Worm (Caenorhabditis elegans) whole organism, L2 larva: Measurements from ENCODE around the gene col-125.
A peak's percentile ranks its signal among the peaks of the same experiment; 100 is the strongest.

Experiments
- C34F6.9 ChIP-seq: fragments of 150-350 bp; optimal IDR thresholded peaks from 2 replicates; lab custom pipeline; 2014; ENCODE audit warnings: missing biosample characterization, missing genetic modification characterization
- R02D3.7 ChIP-seq: fragments of 150-350 bp; optimal IDR thresholded peaks from 2 replicates; lab custom pipeline; 2014; ENCODE audit warnings: missing biosample characterization, missing genetic modification characterization
- Y55F3AM.14 ChIP-seq: fragments of 200-800 bp; sonication (Bioruptor generic); optimal IDR thresholded peaks from 2 replicates; lab custom pipeline; 2018; ENCODE audit warnings: mild to moderate bottlenecking, missing genetic modification characterization, missing compliant biosample characterization
- ZK546.5 ChIP-seq: sonication (generic microtip); optimal IDR thresholded peaks from 2 replicates; lab custom pipeline; 2017; ENCODE audit warnings: missing biosample characterization, missing genetic modification characterization
- alr-1 ChIP-seq: fragments of 150-350 bp; optimal IDR thresholded peaks from 2 replicates; lab custom pipeline; 2014; ENCODE audit warnings: missing biosample characterization, missing genetic modification characterization
- aly-2 ChIP-seq: fragments of 150-350 bp; optimal IDR thresholded peaks from 2 replicates; lab custom pipeline; 2014; ENCODE audit warnings: missing biosample characterization, missing genetic modification characterization
- ama-1 ChIP-seq: fragments of 150-350 bp; optimal IDR thresholded peaks from 2 replicates; lab custom pipeline; 2018; ENCODE audit warnings: inconsistent platforms
- ceh-82 ChIP-seq: fragments of 150-350 bp; optimal IDR thresholded peaks from 2 replicates; lab custom pipeline; 2014; ENCODE audit warnings: missing biosample characterization, missing genetic modification characterization
- egl-27 ChIP-seq: sonication (generic microtip); optimal IDR thresholded peaks from 3 replicates; lab custom pipeline; 2017; ENCODE audit warnings: missing biosample characterization, missing genetic modification reagents, missing genetic modification characterization
- elt-3 ChIP-seq: sonication (generic microtip); optimal IDR thresholded peaks from 2 replicates; lab custom pipeline; 2017; ENCODE audit warnings: missing biosample characterization, missing genetic modification characterization
- gmeb-1 ChIP-seq: fragments of 150-350 bp; optimal IDR thresholded peaks from 2 replicates; lab custom pipeline; 2014; ENCODE audit warnings: missing biosample characterization, missing genetic modification characterization
- lin-11 ChIP-seq: fragments of 150-350 bp; sonication (generic microtip); optimal IDR thresholded peaks from 2 replicates; lab custom pipeline; 2014; ENCODE audit warnings: missing biosample characterization, missing genetic modification characterization, inconsistent platforms, mixed read lengths
- lin-13 ChIP-seq: fragments of 150-350 bp; optimal IDR thresholded peaks from 2 replicates; lab custom pipeline; 2014; ENCODE audit warnings: missing biosample characterization, missing genetic modification reagents, missing genetic modification characterization
- lin-39 ChIP-seq: fragments of 150-350 bp; optimal IDR thresholded peaks from 2 replicates; lab custom pipeline; 2014; ENCODE audit warnings: missing biosample characterization, missing genetic modification reagents, missing genetic modification characterization
- lsy-2 ChIP-seq, 2 experiments: fragments of 150-350 bp in 1 of 2; sonication (generic microtip) in 1 of 2; optimal IDR thresholded peaks; 2 replicates each; lab custom pipeline; 2014 to 2017; ENCODE audit warnings: missing biosample characterization in 2 of 2, missing genetic modification characterization in 2 of 2
- mbf-1 ChIP-seq: sonication (generic microtip); optimal IDR thresholded peaks from 2 replicates; lab custom pipeline; 2017; ENCODE audit warnings: missing biosample characterization, missing genetic modification characterization
- nhr-10 ChIP-seq: sonication (generic microtip); optimal IDR thresholded peaks from 2 replicates; lab custom pipeline; 2017; ENCODE audit warnings: missing biosample characterization, missing genetic modification characterization
- nhr-11 ChIP-seq: fragments of 150-350 bp; optimal IDR thresholded peaks from 2 replicates; lab custom pipeline; 2014; ENCODE audit warnings: missing biosample characterization, missing genetic modification characterization
- nhr-21 ChIP-seq: fragments of 150-350 bp; optimal IDR thresholded peaks from 2 replicates; lab custom pipeline; 2014; ENCODE audit warnings: missing biosample characterization, missing genetic modification characterization
- nhr-237 ChIP-seq: fragments of 150-350 bp; optimal IDR thresholded peaks from 2 replicates; lab custom pipeline; 2014; ENCODE audit warnings: missing biosample characterization, missing genetic modification characterization
- nhr-25 ChIP-seq: fragments of 150-350 bp; sonication (generic microtip); optimal IDR thresholded peaks from 3 replicates; lab custom pipeline; 2014; ENCODE audit warnings: missing biosample characterization, missing genetic modification characterization
- nhr-6 ChIP-seq: fragments of 150-350 bp; optimal IDR thresholded peaks from 2 replicates; lab custom pipeline; 2014; ENCODE audit warnings: missing biosample characterization, missing genetic modification characterization
- nhr-77 ChIP-seq: fragments of 150-350 bp; optimal IDR thresholded peaks from 2 replicates; lab custom pipeline; 2014; ENCODE audit warnings: missing biosample characterization, missing genetic modification characterization
- sem-4 ChIP-seq: fragments of 150-350 bp; optimal IDR thresholded peaks from 2 replicates; lab custom pipeline; 2014; ENCODE audit warnings: missing biosample characterization, missing genetic modification reagents, missing genetic modification characterization
- skn-1 ChIP-seq: sonication (generic microtip); optimal IDR thresholded peaks from 2 replicates; lab custom pipeline; 2017; ENCODE audit warnings: missing biosample characterization, missing genetic modification characterization
- sma-3 ChIP-seq: sonication (generic microtip); optimal IDR thresholded peaks from 2 replicates; lab custom pipeline; 2016; ENCODE audit warnings: missing genetic modification reagents, missing genetic modification characterization, missing compliant biosample characterization
- sma-9 ChIP-seq, 2 experiments: fragments of 150-350 bp in 1 of 2; sonication (generic microtip) in 1 of 2; optimal IDR thresholded peaks; 2 replicates each; lab custom pipeline; 2014 to 2016; ENCODE audit warnings: missing genetic modification characterization in 2 of 2, mild to moderate bottlenecking in 1 of 2, missing biosample characterization in 1 of 2, missing compliant biosample characterization in 1 of 2, missing genetic modification reagents in 1 of 2, moderate library complexity in 1 of 2
- snpc-4 ChIP-seq: fragments of 150-350 bp; optimal IDR thresholded peaks from 2 replicates; lab custom pipeline; 2014; ENCODE audit warnings: missing biosample characterization, missing genetic modification characterization
- unc-39 ChIP-seq: fragments of 150-350 bp; optimal IDR thresholded peaks from 2 replicates; lab custom pipeline; 2014; ENCODE audit warnings: missing biosample characterization, missing genetic modification characterization
- unc-55 ChIP-seq: fragments of 150-350 bp; sonication (generic microtip); optimal IDR thresholded peaks from 3 replicates; lab custom pipeline; 2014; ENCODE audit warnings: missing biosample characterization, missing genetic modification reagents, missing genetic modification characterization
- zag-1 ChIP-seq: fragments of 150-350 bp; optimal IDR thresholded peaks from 2 replicates; lab custom pipeline; 2014; ENCODE audit warnings: missing biosample characterization, missing genetic modification characterization
- ztf-4 ChIP-seq: fragments of 150-350 bp; optimal IDR thresholded peaks from 2 replicates; lab custom pipeline; 2014; ENCODE audit warnings: missing biosample characterization, missing genetic modification characterization

col-125 gene

DNA sequence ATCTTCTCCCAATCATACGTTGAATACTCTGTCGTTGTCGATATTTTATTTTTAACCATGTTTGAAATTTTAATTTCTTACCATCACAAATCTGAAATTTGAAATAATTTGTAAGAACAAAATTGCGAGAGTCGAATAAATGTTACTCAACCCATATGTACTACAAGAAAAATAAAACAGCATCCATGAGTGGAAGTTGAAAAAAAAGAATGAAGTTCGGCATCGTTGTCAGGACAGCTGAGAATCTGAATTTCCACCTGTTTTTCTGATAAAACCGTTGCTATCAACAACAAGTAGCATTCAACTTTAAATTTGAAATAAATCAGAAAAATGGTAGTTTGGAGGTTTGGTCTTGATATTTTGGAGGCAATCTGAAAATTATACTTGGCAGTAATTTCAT is 1.4 kb upstream of the col-125 start, which contains the start of gene C29F4.3:
Gene C29F4.3 (minus strand): TSS at position 101 of the 400 bp plus-strand sequence.
- TF ChIP-seq lsy-2 (tag; optimal IDR thresholded peaks at IDR 0.05; lab: Kevin White, UChicago): no peak
- TF ChIP-seq nhr-237: no peak
- TF ChIP-seq nhr-11 (tag; lab: Kevin White, UChicago): no peak
- TF ChIP-seq mbf-1 (tag; lab: Kevin White, UChicago): no peak
- no peak for TF ChIP-seq nhr-77
- TF ChIP-seq snpc-4: no peak
- TF ChIP-seq sma-9 (GFP tag; optimal IDR thresholded peaks at IDR 0.05; lab: Kevin White, UChicago): no peak
- TF ChIP-seq sma-9 (tag; optimal IDR thresholded peaks at IDR 0.05; lab: Kevin White, UChicago): no peak
- no peak for TF ChIP-seq ZK546.5 (tag; lab: Kevin White, UChicago)
- TF ChIP-seq ama-1: no peak
- no peak for TF ChIP-seq lin-39 (tag; lab: Kevin White, UChicago)
- no peak for TF ChIP-seq gmeb-1 (tag; lab: Kevin White, UChicago)
- TF ChIP-seq unc-39 (tag; lab: Kevin White, UChicago): no peak
- no peak for TF ChIP-seq aly-2 (tag; lab: Kevin White, UChicago)
- TF ChIP-seq alr-1 (tag; lab: Kevin White, UChicago): no peak
- TF ChIP-seq, all 48 proteins: peak for 0

DNA sequence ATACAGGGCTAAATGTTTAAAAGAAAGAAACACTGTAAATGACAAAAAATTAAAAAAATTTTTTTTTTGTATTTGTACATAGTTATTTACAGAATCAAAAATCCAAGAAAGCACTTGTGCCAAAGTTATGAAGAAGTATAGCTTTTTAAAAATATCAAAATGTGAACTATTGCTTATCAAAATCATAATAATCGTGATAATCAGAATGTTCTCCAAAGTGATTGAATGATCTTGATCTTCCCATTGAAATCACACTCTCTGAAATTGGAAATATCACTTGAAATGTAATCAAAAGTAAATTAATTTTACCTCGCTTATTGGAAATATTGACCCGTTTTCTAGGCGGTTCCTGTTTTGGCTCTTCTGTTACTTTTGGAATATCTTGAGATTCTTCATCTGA is 1.2 kb downstream of the col-125 start:
- TF ChIP-seq sma-3: no peak
- TF ChIP-seq nhr-25 (tag; lab: Kevin White, UChicago): peak; percentile 53

DNA sequence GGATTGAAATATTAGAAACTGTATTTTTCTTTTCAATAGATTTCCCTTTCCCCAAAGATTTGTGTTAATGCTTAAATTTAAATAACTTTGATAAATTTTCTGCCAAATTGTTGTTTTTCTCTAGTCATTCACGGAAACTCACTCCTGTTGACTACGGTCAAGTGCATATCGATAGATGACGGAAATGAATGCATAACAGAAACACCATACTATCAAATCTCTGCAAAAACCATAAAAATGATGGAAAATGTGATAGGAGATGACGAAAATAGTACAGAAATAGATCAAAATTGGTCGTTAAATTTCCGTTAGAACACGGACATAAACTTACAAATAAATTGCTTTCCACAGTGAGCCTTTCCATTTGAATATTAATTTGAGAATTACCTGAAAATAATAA is 3.7 kb downstream of the col-125 start:
- TF ChIP-seq sma-3 (no peak), nhr-11 (tag; lab: Kevin White, UChicago) (no peak), egl-27 (no peak), elt-3 (no peak)

DNA sequence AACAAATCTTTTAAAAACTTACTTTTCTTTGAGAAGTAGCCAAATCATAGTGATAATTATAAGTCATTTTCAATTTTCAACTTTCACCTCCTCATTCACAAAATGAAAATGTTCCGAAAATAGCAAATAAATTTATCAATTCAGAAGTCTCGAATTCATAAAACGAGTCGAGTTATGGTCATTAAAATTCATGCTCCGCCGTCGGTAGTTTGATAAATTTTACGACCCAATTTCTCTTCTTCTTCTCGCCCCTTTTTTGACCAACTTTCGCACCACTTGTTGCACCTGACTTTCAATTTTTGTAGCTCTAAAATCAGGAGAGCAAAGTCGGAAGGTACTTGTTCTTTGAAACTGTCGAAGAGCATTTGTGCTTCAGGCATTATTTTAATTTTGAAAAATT is 4.8 kb downstream of the col-125 start, which contains the start of gene best-7:
Gene best-7 (minus strand): TSS at position 239 of the 400 bp plus-strand sequence.
- TF ChIP-seq ama-1 (no peak), nhr-11 (tag; lab: Kevin White, UChicago) (no peak), unc-55 (GFP tag; lab: Kevin White, UChicago) (no peak), nhr-25 (tag; lab: Kevin White, UChicago) (no peak)

DNA sequence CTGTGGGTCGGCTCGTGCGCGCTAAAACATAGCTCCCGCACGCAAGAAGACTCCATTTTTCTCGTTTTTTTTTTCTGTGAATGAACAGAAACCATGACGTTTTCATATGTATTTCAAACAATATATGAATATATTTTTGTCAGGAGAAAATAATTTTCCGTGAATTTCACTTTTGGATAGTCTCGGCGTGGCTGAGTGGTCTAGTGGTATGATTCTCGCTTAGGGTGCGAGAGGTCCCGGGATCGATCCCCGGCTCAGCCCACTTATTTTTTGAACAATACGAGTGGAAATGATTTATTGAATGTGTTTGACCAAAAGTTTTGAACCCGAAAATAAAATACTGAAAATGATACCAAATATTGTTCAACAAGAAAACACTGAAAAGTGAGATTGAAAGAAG is 6.1 kb downstream of the col-125 start:
- no peak for TF ChIP-seq unc-55 (GFP tag; lab: Kevin White, UChicago)
- TF ChIP-seq zag-1: no peak
- no peak for TF ChIP-seq lsy-2 (tag; optimal IDR thresholded peaks at IDR 0.05; lab: Kevin White, UChicago)
- TF ChIP-seq unc-39 (tag; lab: Kevin White, UChicago): no peak
- no peak for TF ChIP-seq nhr-6
- TF ChIP-seq ama-1: no peak
- TF ChIP-seq, all 48 proteins: peak for 0

DNA sequence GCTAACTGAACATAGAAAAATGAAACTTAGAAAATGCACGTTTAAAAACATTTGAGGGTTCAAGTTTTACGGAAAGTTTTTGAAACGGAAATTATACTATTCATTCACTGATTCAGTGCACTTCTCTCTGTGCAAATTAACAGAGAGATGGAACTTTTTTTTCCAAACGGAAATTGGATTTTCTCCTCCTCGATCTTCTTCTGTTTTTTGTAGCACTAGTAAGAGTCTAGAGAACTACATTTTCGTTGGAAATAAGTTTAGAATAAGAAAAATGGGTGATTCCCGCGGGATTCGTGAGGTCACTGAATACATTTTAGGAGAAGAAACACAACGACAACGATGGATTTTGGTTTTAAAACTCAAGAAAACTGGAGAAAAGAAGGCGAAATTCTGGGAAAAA is 10.4 kb downstream of the col-125 start:
- TF ChIP-seq skn-1 (tag; lab: Kevin White, UChicago): no peak

DNA sequence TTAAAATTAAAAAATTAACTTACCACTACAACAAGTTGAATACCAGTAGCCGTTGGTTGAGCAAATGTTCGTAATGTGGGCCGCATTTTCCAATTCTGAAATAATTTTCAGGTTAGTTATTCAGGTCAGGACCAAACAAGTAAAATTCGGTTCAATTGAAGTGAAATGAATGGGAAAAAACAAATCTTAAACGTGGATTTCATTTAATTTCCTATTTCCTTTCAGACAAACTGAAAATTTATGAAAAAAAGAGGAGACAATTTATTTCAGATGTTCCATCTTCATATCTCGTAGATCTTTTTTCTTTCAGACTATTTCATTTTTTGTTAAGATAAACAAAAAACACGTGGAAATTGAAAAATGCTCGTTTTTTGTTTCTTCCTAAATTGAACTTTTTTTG is 16.1 kb downstream of the col-125 start, which contains the start of gene C05C12.6:
Gene C05C12.6 (minus strand): TSS at position 101 of the 400 bp plus-strand sequence.
- TF ChIP-seq sem-4 (tag; lab: Kevin White, UChicago): no peak
- TF ChIP-seq zag-1: no peak
- no peak for TF ChIP-seq nhr-21 (tag; lab: Kevin White, UChicago)
- no peak for TF ChIP-seq ztf-4 (tag; lab: Kevin White, UChicago)
- no peak for TF ChIP-seq mbf-1 (tag; lab: Kevin White, UChicago)
- TF ChIP-seq gmeb-1 (tag; lab: Kevin White, UChicago): no peak
- TF ChIP-seq R02D3.7: no peak
- TF ChIP-seq lin-11 (tag; lab: Kevin White, UChicago): no peak
- TF ChIP-seq alr-1 (tag; lab: Kevin White, UChicago): no peak
- no peak for TF ChIP-seq nhr-10 (tag; lab: Kevin White, UChicago)
- TF ChIP-seq ceh-82 (tag; lab: Kevin White, UChicago): no peak
- TF ChIP-seq aly-2 (tag; lab: Kevin White, UChicago): no peak
- no peak for TF ChIP-seq Y55F3AM.14
- TF ChIP-seq lin-13 (GFP tag; lab: Kevin White, UChicago): no peak
- TF ChIP-seq C34F6.9 (tag; lab: Kevin White, UChicago): no peak
